Fruit fly (Drosophila melanogaster) whole organism, wandering third instar larva: ENCODE results near the gene CG13392.

Source experiments
- Abd-B ChIP-seq: fragments of >200 bp; optimal IDR thresholded peaks from 2 replicates; lab custom pipeline; 2017; ENCODE audit warnings: missing biosample characterization, missing genetic modification characterization
- CG32264 ChIP-seq: fragments of 200-800 bp; sonication (Bioruptor generic); optimal IDR thresholded peaks from 2 replicates; lab custom pipeline; 2016; ENCODE audit warnings: missing biosample characterization, missing genetic modification characterization
- CG9705 ChIP-seq: fragments of 200-800 bp; sonication (Bioruptor generic); optimal IDR thresholded peaks from 2 replicates; lab custom pipeline; 2018; ENCODE audit warnings: missing biosample characterization, mild to moderate bottlenecking, missing genetic modification characterization
- CrebA ChIP-seq: fragments of 200-800 bp; sonication (Bioruptor generic); optimal IDR thresholded peaks from 2 replicates; lab custom pipeline; 2016; ENCODE audit warnings: missing biosample characterization, mild to moderate bottlenecking, missing genetic modification characterization, borderline replicate concordance
- Dfd ChIP-seq: fragments of >200 bp; optimal IDR thresholded peaks from 2 replicates; lab custom pipeline; 2017; ENCODE audit warnings: missing biosample characterization, missing genetic modification characterization
- Dif ChIP-seq: fragments of 200-275, 200-300 bp; sonication (Bioruptor generic); optimal IDR thresholded peaks from 2 replicates; lab custom pipeline; 2018; ENCODE audit warnings: missing biosample characterization, missing genetic modification characterization; ENCODE audit not compliant: partially characterized antibody
- GATAd ChIP-seq: sonication (Bioruptor generic); optimal IDR thresholded peaks from 2 replicates; lab custom pipeline; 2016; ENCODE audit warnings: missing biosample characterization, missing genetic modification characterization
- HLH106 ChIP-seq: fragments of 200-800 bp; optimal IDR thresholded peaks from 3 replicates; lab custom pipeline; 2019; ENCODE audit warnings: missing biosample characterization, mild to moderate bottlenecking, missing genetic modification characterization, moderate library complexity
- Hnf4 ChIP-seq: fragments of 200-800 bp; sonication (Bioruptor generic); optimal IDR thresholded peaks from 2 replicates; lab custom pipeline; 2016; ENCODE audit warnings: missing biosample characterization, mild to moderate bottlenecking, missing genetic modification characterization
- Hr78 ChIP-seq: fragments of >200 bp; optimal IDR thresholded peaks from 2 replicates; lab custom pipeline; 2017; ENCODE audit warnings: missing biosample characterization, missing genetic modification characterization
- Hr83 ChIP-seq: fragments of 200-300 bp; sonication (Bioruptor generic); optimal IDR thresholded peaks from 2 replicates; lab custom pipeline; 2016; ENCODE audit warnings: missing biosample characterization, mild to moderate bottlenecking, missing genetic modification characterization, moderate library complexity; ENCODE audit not compliant: poor library complexity, severe bottlenecking
- Jra ChIP-seq: sonication (Bioruptor generic); optimal IDR thresholded peaks from 2 replicates; lab custom pipeline; 2016; ENCODE audit warnings: missing biosample characterization, missing genetic modification characterization
- Mio ChIP-seq: sonication (Bioruptor generic); optimal IDR thresholded peaks from 2 replicates; lab custom pipeline; 2016; ENCODE audit warnings: missing biosample characterization, missing genetic modification characterization
- Myc ChIP-seq: fragments of >200 bp; optimal IDR thresholded peaks from 2 replicates; lab custom pipeline; 2017
- N ChIP-seq: fragments of >200 bp; optimal IDR thresholded peaks from 2 replicates; lab custom pipeline; 2018; ENCODE audit warnings: missing biosample characterization, missing external identifiers, missing genetic modification characterization
- OdsH ChIP-seq: fragments of 200-800 bp; sonication (Bioruptor generic); optimal IDR thresholded peaks from 2 replicates; lab custom pipeline; 2016; ENCODE audit warnings: missing biosample characterization, mild to moderate bottlenecking, missing genetic modification characterization
- Rel ChIP-seq, 2 experiments: fragments of 200-800 bp; sonication (Bioruptor generic) in 1 of 2; optimal IDR thresholded peaks; 2 replicates in 1 of 2; 3 replicates in 1 of 2; lab custom pipeline; 2016 to 2019; ENCODE audit warnings: mild to moderate bottlenecking in 2 of 2, missing biosample characterization in 2 of 2, missing genetic modification characterization in 2 of 2, moderate library complexity in 1 of 2
- Sp1 ChIP-seq: fragments of 200-800 bp; sonication (Bioruptor generic); optimal IDR thresholded peaks from 3 replicates; lab custom pipeline; 2019; ENCODE audit warnings: missing biosample characterization, mild to moderate bottlenecking, missing genetic modification characterization, moderate library complexity
- Vsx2 ChIP-seq: fragments of 200-300, 225-300 bp; sonication (Bioruptor generic); optimal IDR thresholded peaks from 2 replicates; lab custom pipeline; 2018; ENCODE audit warnings: missing biosample characterization, missing genetic modification characterization; ENCODE audit not compliant: partially characterized antibody
- br ChIP-seq: fragments of 200-800 bp; sonication (Bioruptor generic); optimal IDR thresholded peaks from 2 replicates; lab custom pipeline; 2016; ENCODE audit warnings: missing biosample characterization, missing genetic modification characterization
- brk ChIP-seq: fragments of 200-800 bp; sonication (Bioruptor generic); optimal IDR thresholded peaks from 2 replicates; lab custom pipeline; 2016; ENCODE audit warnings: missing biosample characterization, mild to moderate bottlenecking, missing genetic modification characterization
- dl ChIP-seq, 2 experiments: fragments of 175-275, 200-275 bp in 1 of 2; fragments of 200-275 bp in 1 of 2; sonication (Bioruptor generic); optimal IDR thresholded peaks; lab custom pipeline; 2018; ENCODE audit warnings: mild to moderate bottlenecking in 2 of 2, missing biosample characterization in 2 of 2, missing genetic modification characterization in 2 of 2, moderate library complexity in 2 of 2; ENCODE audit not compliant: partially characterized antibody in 2 of 2, insufficient read depth in 1 of 2
- dmrt93B ChIP-seq: fragments of 200-800 bp; sonication (Bioruptor generic); optimal IDR thresholded peaks from 2 replicates; lab custom pipeline; 2018; ENCODE audit warnings: missing biosample characterization, mild to moderate bottlenecking, missing genetic modification characterization
- dsf ChIP-seq: sonication (Bioruptor generic); optimal IDR thresholded peaks from 2 replicates; lab custom pipeline; 2016; ENCODE audit warnings: missing biosample characterization, missing genetic modification characterization, borderline replicate concordance
- ey ChIP-seq: fragments of 200-800 bp; sonication (Bioruptor generic); optimal IDR thresholded peaks from 2 replicates; lab custom pipeline; 2016; ENCODE audit warnings: missing biosample characterization, missing genetic modification characterization
- foxo ChIP-seq, 2 experiments: fragments of 200-800 bp; sonication (Bioruptor generic); optimal IDR thresholded peaks; 2 replicates in 1 of 2; 3 replicates in 1 of 2; lab custom pipeline; 2016 to 2017; ENCODE audit warnings: missing biosample characterization in 2 of 2, missing genetic modification characterization in 2 of 2
- fru ChIP-seq: fragments of 200-800 bp; sonication (Bioruptor generic); optimal IDR thresholded peaks from 3 replicates; lab custom pipeline; 2016; ENCODE audit warnings: missing biosample characterization, mild to moderate bottlenecking, missing genetic modification characterization
- h ChIP-seq: fragments of 200-800 bp; sonication (Bioruptor generic); optimal IDR thresholded peaks from 3 replicates; lab custom pipeline; 2016; ENCODE audit warnings: missing biosample characterization, mild to moderate bottlenecking, missing genetic modification characterization
- jim ChIP-seq: fragments of 175-275, 200-325 bp; sonication (Bioruptor generic); optimal IDR thresholded peaks from 2 replicates; lab custom pipeline; 2016; ENCODE audit warnings: missing biosample characterization, mild to moderate bottlenecking, missing genetic modification characterization
- lola ChIP-seq: fragments of >200 bp; optimal IDR thresholded peaks from 2 replicates; lab custom pipeline; 2017; ENCODE audit warnings: missing biosample characterization, missing genetic modification characterization
- pan ChIP-seq: fragments of >200 bp; optimal IDR thresholded peaks from 2 replicates; lab custom pipeline; 2017
- psq ChIP-seq: fragments of 200-800 bp; sonication (Bioruptor generic); optimal IDR thresholded peaks from 3 replicates; lab custom pipeline; 2017; ENCODE audit warnings: missing biosample characterization, mild to moderate bottlenecking, missing genetic modification characterization, moderate library complexity
- rgr ChIP-seq: fragments of 200-800 bp; sonication (Bioruptor generic); optimal IDR thresholded peaks from 3 replicates; lab custom pipeline; 2016; ENCODE audit warnings: missing biosample characterization, mild to moderate bottlenecking, missing genetic modification characterization
- sage ChIP-seq: fragments of 200-800 bp; sonication (Bioruptor generic); optimal IDR thresholded peaks from 2 replicates; lab custom pipeline; 2016; ENCODE audit warnings: missing biosample characterization, mild to moderate bottlenecking, missing genetic modification characterization
- sv ChIP-seq: fragments of 200-800 bp; sonication (Bioruptor generic); optimal IDR thresholded peaks from 3 replicates; lab custom pipeline; 2016; ENCODE audit warnings: missing biosample characterization, missing genetic modification characterization
- tai ChIP-seq: sonication (Bioruptor generic); optimal IDR thresholded peaks from 2 replicates; lab custom pipeline; 2016; ENCODE audit warnings: missing biosample characterization, missing genetic modification characterization
- usp ChIP-seq: fragments of >200 bp; optimal IDR thresholded peaks from 2 replicates; lab custom pipeline; 2017; ENCODE audit warnings: missing biosample characterization, missing genetic modification characterization
- woc ChIP-seq: sonication (Bioruptor generic); optimal IDR thresholded peaks from 2 replicates; lab custom pipeline; 2016; ENCODE audit warnings: missing biosample characterization, mild to moderate bottlenecking, missing genetic modification characterization

CG13392 gene

dm6 chr2L:8418113-8418885 is 35.7 kb upstream of the CG13392 start:
- TF ChIP-seq brk (GFP tag; lab: Kevin White, UChicago) (no peak), Hr78 (GFP tag; lab: Kevin White, UChicago) (no peak), sv (no peak), br (GFP tag; lab: Kevin White, UChicago) (no peak)

DNA sequence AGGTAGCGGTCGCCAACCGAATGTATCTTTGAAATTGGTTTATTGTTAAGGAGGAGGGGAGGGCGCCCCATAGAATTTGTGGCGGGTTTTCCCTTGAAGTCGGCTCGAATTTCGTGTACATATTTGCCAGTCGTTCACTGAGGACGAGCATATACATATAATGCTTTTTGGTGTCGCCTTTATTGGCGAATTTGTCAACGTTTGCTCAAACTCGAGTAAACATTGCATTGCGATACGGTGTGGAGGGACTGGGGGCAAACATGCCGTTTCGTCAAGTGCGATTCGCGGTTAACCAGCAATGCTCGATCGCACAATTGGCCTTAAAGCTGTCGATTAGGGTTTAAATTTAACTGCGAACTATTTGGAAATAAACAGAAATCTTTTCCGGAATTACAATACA is 35.0 kb upstream of the CG13392 start:
- no peak for TF ChIP-seq Rel (GFP tag; optimal IDR thresholded peaks at IDR 0.05; lab: Kevin White, UChicago)
- peak; percentile 48 for TF ChIP-seq Rel (tag; optimal IDR thresholded peaks at IDR 0.05; lab: Kevin White, UChicago)
- peak in 1 of 2 experiments; percentile 5 for TF ChIP-seq foxo (GFP tag; optimal IDR thresholded peaks at IDR 0.05; lab: Kevin White, UChicago)
- TF ChIP-seq sage (GFP tag; lab: Kevin White, UChicago): no peak
- peak; percentile 11 for TF ChIP-seq Hr83 (GFP tag; lab: Kevin White, UChicago)
- TF ChIP-seq pan (lab: Kevin White, UChicago): no peak
- peak; percentile 6 for TF ChIP-seq Hnf4 (GFP tag; lab: Kevin White, UChicago)
- TF ChIP-seq rgr: peak; percentile 26
- no peak for TF ChIP-seq GATAd (GFP tag; lab: Kevin White, UChicago)
- TF ChIP-seq Hr78 (GFP tag; lab: Kevin White, UChicago): no peak
- TF ChIP-seq HLH106 (tag; lab: Kevin White, UChicago): peak; percentile 5
- peak; percentile 12 for TF ChIP-seq h (GFP tag; lab: Kevin White, UChicago)
- no peak for TF ChIP-seq dsf (GFP tag; lab: Kevin White, UChicago)
- peak; percentile 21 for TF ChIP-seq Sp1
- peak; percentile 41 for TF ChIP-seq OdsH (GFP tag; lab: Kevin White, UChicago)

DNA sequence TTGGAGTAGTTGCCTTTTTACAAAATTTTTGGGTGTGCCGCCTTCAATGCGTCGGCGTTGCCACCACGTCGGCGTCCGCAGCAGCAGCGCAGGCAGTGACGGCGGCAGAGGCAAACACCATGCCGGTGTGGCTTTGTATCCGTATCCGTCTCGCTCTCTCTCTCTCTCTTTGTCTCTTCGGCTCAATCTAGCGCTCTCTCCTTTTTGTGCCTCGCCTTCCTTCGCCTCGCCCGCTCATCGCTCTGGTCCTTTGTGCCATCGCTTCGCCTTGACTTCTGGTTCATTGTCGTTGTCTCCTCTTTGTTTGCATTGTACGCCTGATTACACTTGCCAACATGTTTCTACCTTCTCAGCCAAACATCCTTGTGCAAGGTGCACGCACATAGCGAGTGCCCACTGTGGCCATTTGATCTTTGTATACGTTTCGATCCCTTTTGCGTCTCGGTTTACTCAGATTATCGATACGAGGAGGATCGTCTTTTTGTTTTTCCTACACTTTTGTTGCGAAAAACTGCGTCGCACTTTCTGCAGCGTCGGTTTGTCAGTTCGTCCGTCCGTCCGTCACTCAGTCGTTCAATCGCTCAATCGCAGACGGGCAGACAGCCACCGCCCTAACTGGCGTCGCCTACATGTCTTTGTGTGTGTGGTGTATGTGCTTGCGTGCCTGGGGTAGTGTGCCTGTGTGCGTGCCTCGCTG is 33.9 kb upstream of the CG13392 start:
- no peak for TF ChIP-seq lola (GFP tag; lab: Kevin White, UChicago)
- no peak for TF ChIP-seq Hr78 (GFP tag; lab: Kevin White, UChicago)
- no peak for TF ChIP-seq Myc (lab: Kevin White, UChicago)
- TF ChIP-seq Hr83 (GFP tag; lab: Kevin White, UChicago): no peak
- peak; percentile 14 for TF ChIP-seq Vsx2 (GFP tag; lab: Kevin White, UChicago)
- peak; percentile 36 for TF ChIP-seq CG9705 (GFP tag; lab: Kevin White, UChicago)
- no peak for TF ChIP-seq Rel (GFP tag; optimal IDR thresholded peaks at IDR 0.05; lab: Kevin White, UChicago)
- TF ChIP-seq Rel (tag; optimal IDR thresholded peaks at IDR 0.05; lab: Kevin White, UChicago): peak; percentile 52
- TF ChIP-seq tai (GFP tag; lab: Kevin White, UChicago): no peak
- peak; percentile 1 for TF ChIP-seq CG32264 (GFP tag; lab: Kevin White, UChicago)
- TF ChIP-seq brk (GFP tag; lab: Kevin White, UChicago): peak; percentile 37
- TF ChIP-seq fru (GFP tag; lab: Kevin White, UChicago): peak; percentile 84
- TF ChIP-seq foxo (GFP tag; optimal IDR thresholded peaks at IDR 0.05; lab: Kevin White, UChicago): peak in 1 of 2 experiments; percentile 84
- TF ChIP-seq sage (GFP tag; lab: Kevin White, UChicago): peak; percentile 48
- TF ChIP-seq h (GFP tag; lab: Kevin White, UChicago): peak; percentile 81
- peak; percentile 35 for TF ChIP-seq dmrt93B (GFP tag; lab: Kevin White, UChicago)
- no peak for TF ChIP-seq sv
- peak; percentile 77 for TF ChIP-seq Dif (GFP tag; lab: Kevin White, UChicago)
- peak; percentile 79 for TF ChIP-seq Hnf4 (GFP tag; lab: Kevin White, UChicago)
- TF ChIP-seq usp (GFP tag; lab: Kevin White, UChicago): no peak
- TF ChIP-seq Jra (GFP tag; lab: Kevin White, UChicago): peak; percentile 60
- TF ChIP-seq dsf (GFP tag; lab: Kevin White, UChicago): no peak
- TF ChIP-seq psq: peak; percentile 100
- TF ChIP-seq br (GFP tag; lab: Kevin White, UChicago): peak; percentile 73
- no peak for TF ChIP-seq GATAd (GFP tag; lab: Kevin White, UChicago)
- no peak for TF ChIP-seq Abd-B
- peak; percentile 81 for TF ChIP-seq ey (GFP tag; lab: Kevin White, UChicago)
- TF ChIP-seq jim (GFP tag; lab: Kevin White, UChicago): no peak
- TF ChIP-seq Mio (GFP tag; lab: Kevin White, UChicago): no peak
- peak; percentile 59 for TF ChIP-seq HLH106 (tag; lab: Kevin White, UChicago)
- peak; percentile 49 for TF ChIP-seq OdsH (GFP tag; lab: Kevin White, UChicago)
- TF ChIP-seq rgr: peak; percentile 71
- TF ChIP-seq pan (lab: Kevin White, UChicago): no peak
- TF ChIP-seq woc (GFP tag; lab: Kevin White, UChicago): peak; percentile 64
- no peak for TF ChIP-seq N (GFP tag; lab: Kevin White, UChicago)
- TF ChIP-seq dl (GFP tag; optimal IDR thresholded peaks at IDR 0.05; lab: Kevin White, UChicago; ENCODE audit: insufficient read depth in 1 of 2, partially characterized antibody in 2 of 2): peak; percentile 83 to 87
- TF ChIP-seq Sp1: peak; percentile 67
- TF ChIP-seq Dfd (GFP tag; lab: Kevin White, UChicago): no peak
- no peak for TF ChIP-seq CrebA (GFP tag; lab: Kevin White, UChicago)
